Fruit fly (Drosophila melanogaster) S2 (cell line): ENCODE results near the gene CASK.

Experiments
- CG8478 ChIP-seq: fragments of >200 bp; optimal IDR thresholded peaks from 2 replicates; lab custom pipeline; 2018
- CTCF ChIP-seq, 2 experiments: fragments of >200 bp; optimal IDR thresholded peaks; 2 replicates each; lab custom pipeline; 2018

- no peak for TF ChIP-seq CTCF (optimal IDR thresholded peaks at IDR 0.05; lab: Kevin White, UChicago)
- TF ChIP-seq CG8478: no peak
Observed at dm6 chr3R:21740766-21741350, 81.6 kb downstream of the CASK start.
